Worm (Caenorhabditis elegans) whole organism, young adult: ENCODE results near the gene rps-25.

ENCODE experiments used
- B0019.2 ChIP-seq: fragments of 200-800 bp; sonication (Bioruptor generic); conservative IDR thresholded peaks from 2 replicates; pipeline ENCODE4 v1.3.6; 2022; ENCODE audit warnings: missing genetic modification reagents, missing genetic modification characterization, missing compliant biosample characterization
- C17E4.6 ChIP-seq: fragments of 200-800 bp; sonication (Bioruptor generic); IDR thresholded peaks from 2 replicates; pipeline ENCODE4 v1.3.6; 2022; ENCODE audit warnings: missing genetic modification reagents, missing genetic modification characterization, missing compliant biosample characterization
- F52B5.7 ChIP-seq: sonication (generic microtip); optimal IDR thresholded peaks from 2 replicates; lab custom pipeline; 2016; ENCODE audit warnings: mild to moderate bottlenecking, missing genetic modification characterization, missing compliant biosample characterization
- K12H6.12 ChIP-seq: fragments of 200-800 bp; sonication (Bioruptor generic); optimal IDR thresholded peaks from 2 replicates; lab custom pipeline; 2018; ENCODE audit warnings: mild to moderate bottlenecking, missing genetic modification characterization, missing compliant biosample characterization
- Y53F4B.3 ChIP-seq: fragments of 200-800 bp; sonication (Bioruptor generic); IDR thresholded peaks from 2 replicates; pipeline ENCODE4 v1.3.6; 2022; ENCODE audit warnings: missing genetic modification reagents, missing genetic modification characterization, missing compliant biosample characterization
- Y56A3A.18 ChIP-seq: fragments of 200-800 bp; sonication (Bioruptor generic); IDR thresholded peaks from 2 replicates; pipeline ENCODE4 v1.3.6; 2022; ENCODE audit warnings: missing genetic modification reagents, missing genetic modification characterization, missing compliant biosample characterization
- Y79H2A.3 ChIP-seq: fragments of 200-800 bp; sonication (Bioruptor generic); conservative IDR thresholded peaks from 2 replicates; pipeline ENCODE4 v1.3.6; 2022; ENCODE audit warnings: missing genetic modification reagents, missing genetic modification characterization, missing compliant biosample characterization
- attf-5 ChIP-seq: fragments of 200-800 bp; sonication (Bioruptor generic); optimal IDR thresholded peaks from 2 replicates; lab custom pipeline; 2018; ENCODE audit warnings: mild to moderate bottlenecking, missing genetic modification characterization, missing compliant biosample characterization
- bed-2 ChIP-seq: fragments of 200-800 bp; sonication (Bioruptor generic); IDR thresholded peaks from 2 replicates; pipeline ENCODE4 v1.3.6; 2022; ENCODE audit warnings: missing genetic modification reagents, missing genetic modification characterization, missing compliant biosample characterization
- ceh-27 ChIP-seq: fragments of 200-800 bp; sonication (Bioruptor generic); optimal IDR thresholded peaks from 2 replicates; lab custom pipeline; 2018; ENCODE audit warnings: mild to moderate bottlenecking, missing genetic modification characterization, moderate library complexity, missing compliant biosample characterization
- ceh-40 ChIP-seq: fragments of 200-800 bp; sonication (Bioruptor generic); IDR thresholded peaks from 2 replicates; pipeline ENCODE4 v1.3.6; 2022; ENCODE audit warnings: missing genetic modification characterization, missing compliant biosample characterization
- ceh-79 ChIP-seq: sonication (generic microtip); optimal IDR thresholded peaks from 2 replicates; lab custom pipeline; 2017; ENCODE audit warnings: mild to moderate bottlenecking, missing genetic modification characterization, missing compliant biosample characterization
- ceh-91 ChIP-seq: fragments of 200-800 bp; sonication (Bioruptor generic); IDR thresholded peaks from 2 replicates; pipeline ENCODE4 v1.3.6; 2022; ENCODE audit warnings: missing genetic modification reagents, missing genetic modification characterization, missing compliant biosample characterization
- egl-18 ChIP-seq: fragments of 200-800 bp; sonication (Bioruptor generic); IDR thresholded peaks from 2 replicates; pipeline ENCODE4 v1.3.6; 2022; ENCODE audit warnings: missing genetic modification reagents, missing genetic modification characterization, missing compliant biosample characterization
- gei-17 ChIP-seq: fragments of 200-800 bp; sonication (Bioruptor generic); optimal IDR thresholded peaks from 2 replicates; lab custom pipeline; 2018; ENCODE audit warnings: mild to moderate bottlenecking, missing genetic modification characterization, missing compliant biosample characterization
- him-1 ChIP-seq: sonication (generic microtip); optimal IDR thresholded peaks from 2 replicates; lab custom pipeline; 2016; ENCODE audit warnings: missing genotype, missing genetic modification reagents, missing genetic modification characterization, missing compliant biosample characterization
- hlh-12 ChIP-seq: sonication (generic microtip); optimal IDR thresholded peaks from 2 replicates; lab custom pipeline; 2016; ENCODE audit warnings: missing genetic modification characterization, missing compliant biosample characterization
- hmg-20 ChIP-seq: fragments of 200-800 bp; sonication (Bioruptor generic); IDR thresholded peaks from 2 replicates; pipeline ENCODE4 v1.3.6; 2022; ENCODE audit warnings: missing genetic modification reagents, missing genetic modification characterization, missing compliant biosample characterization
- hrde-1 ChIP-seq: sonication (generic microtip); optimal IDR thresholded peaks from 2 replicates; lab custom pipeline; 2016; ENCODE audit warnings: missing genetic modification characterization, mild to moderate bottlenecking, missing compliant biosample characterization, moderate library complexity, missing genotype, missing genetic modification reagents, borderline replicate concordance
- lag-1 ChIP-seq: fragments of 200-800 bp; sonication (Bioruptor generic); IDR thresholded peaks from 2 replicates; pipeline ENCODE4 v1.3.6; 2022; ENCODE audit warnings: missing genetic modification reagents, missing genetic modification characterization, missing compliant biosample characterization
- lin-40 ChIP-seq: sonication (generic microtip); optimal IDR thresholded peaks from 2 replicates; lab custom pipeline; 2016; ENCODE audit warnings: missing genetic modification characterization, mild to moderate bottlenecking, missing compliant biosample characterization, missing genotype, missing genetic modification reagents
- lir-1 ChIP-seq: fragments of 200-800 bp; sonication (Bioruptor generic); conservative IDR thresholded peaks from 2 replicates; pipeline ENCODE4 v1.3.6; 2022; ENCODE audit warnings: missing genetic modification reagents, missing genetic modification characterization, missing compliant biosample characterization
- lsy-27 ChIP-seq: sonication (generic microtip); optimal IDR thresholded peaks from 2 replicates; lab custom pipeline; 2017; ENCODE audit warnings: missing genetic modification characterization, mild to moderate bottlenecking, missing compliant biosample characterization, antibody characterized with exemption, missing genotype, borderline replicate concordance; ENCODE audit not compliant: insufficient read depth
- madf-10 ChIP-seq: sonication (generic microtip); optimal IDR thresholded peaks from 2 replicates; lab custom pipeline; 2016; ENCODE audit warnings: mild to moderate bottlenecking, missing genetic modification characterization, missing compliant biosample characterization
- mel-28 ChIP-seq: sonication (generic microtip); optimal IDR thresholded peaks from 2 replicates; lab custom pipeline; 2016; ENCODE audit warnings: borderline replicate concordance, mild to moderate bottlenecking, missing genetic modification characterization, missing compliant biosample characterization
- mxl-1 ChIP-seq: sonication (generic microtip); optimal IDR thresholded peaks from 2 replicates; lab custom pipeline; 2016; ENCODE audit warnings: missing genetic modification characterization, missing compliant biosample characterization
- nfya-2 ChIP-seq: fragments of 200-800 bp; sonication (Bioruptor generic); IDR thresholded peaks from 2 replicates; pipeline ENCODE4 v1.3.6; 2022; ENCODE audit warnings: missing genetic modification reagents, missing genetic modification characterization, missing compliant biosample characterization
- nfyb-1 ChIP-seq: fragments of 200-800 bp; sonication (Bioruptor generic); IDR thresholded peaks from 2 replicates; pipeline ENCODE4 v1.3.6; 2022; ENCODE audit warnings: missing genetic modification reagents, missing genetic modification characterization, missing compliant biosample characterization
- nhr-120 ChIP-seq: fragments of 200-800 bp; sonication (Bioruptor generic); IDR thresholded peaks from 2 replicates; pipeline ENCODE4 v1.3.6; 2022; ENCODE audit warnings: missing genetic modification characterization, missing compliant biosample characterization
- nhr-27 ChIP-seq: fragments of 200-800 bp; sonication (Bioruptor generic); optimal IDR thresholded peaks from 2 replicates; lab custom pipeline; 2018; ENCODE audit warnings: mild to moderate bottlenecking, missing genetic modification characterization, moderate library complexity, missing compliant biosample characterization
- nhr-90 ChIP-seq: sonication (generic microtip); optimal IDR thresholded peaks from 2 replicates; lab custom pipeline; 2016; ENCODE audit warnings: missing genotype, mild to moderate bottlenecking, missing genetic modification characterization, missing compliant biosample characterization
- rcor-1 ChIP-seq: fragments of 200-800 bp; sonication (Bioruptor generic); IDR thresholded peaks from 2 replicates; pipeline ENCODE4 v1.3.6; 2022; ENCODE audit warnings: missing genetic modification reagents, missing genetic modification characterization, missing compliant biosample characterization
- rec-8 ChIP-seq, 2 experiments: sonication (generic microtip); optimal IDR thresholded peaks; 2 replicates each; lab custom pipeline; 2016; ENCODE audit warnings: mild to moderate bottlenecking in 2 of 2, missing genetic modification characterization in 2 of 2, missing genetic modification reagents in 2 of 2, missing genotype in 2 of 2, missing biosample characterization in 1 of 2, missing compliant biosample characterization in 1 of 2, moderate library complexity in 1 of 2
- repo-1 ChIP-seq: sonication (generic microtip); optimal IDR thresholded peaks from 2 replicates; lab custom pipeline; 2017; ENCODE audit warnings: mild to moderate bottlenecking, missing genetic modification characterization, missing compliant biosample characterization
- snpc-1.1 ChIP-seq: sonication (generic microtip); optimal IDR thresholded peaks from 2 replicates; lab custom pipeline; 2017; ENCODE audit warnings: missing genetic modification characterization, mild to moderate bottlenecking, missing compliant biosample characterization, antibody characterized with exemption, moderate library complexity, missing genotype, missing genetic modification reagents; ENCODE audit not compliant: insufficient read depth
- snpc-3.4 ChIP-seq: sonication (generic microtip); optimal IDR thresholded peaks from 2 replicates; lab custom pipeline; 2017; ENCODE audit warnings: missing genetic modification characterization, mild to moderate bottlenecking, missing compliant biosample characterization, antibody characterized with exemption, moderate library complexity, missing genotype, missing genetic modification reagents
- snpc-4 ChIP-seq, 5 experiments: fragments of 150-350 bp in 1 of 5; sonication (generic microtip) in 4 of 5; optimal IDR thresholded peaks; 2 replicates each; lab custom pipeline; 2014 to 2018; ENCODE audit warnings: missing genetic modification characterization in 5 of 5, missing biosample characterization in 3 of 5, antibody characterized with exemption in 2 of 5, mild to moderate bottlenecking in 2 of 5, missing compliant biosample characterization in 2 of 5, missing genotype in 2 of 5, moderate library complexity in 2 of 5, missing genetic modification reagents in 1 of 5
- tbp1 ChIP-seq: fragments of 200-800 bp; sonication (Bioruptor generic); optimal IDR thresholded peaks from 2 replicates; lab custom pipeline; 2018; ENCODE audit warnings: mild to moderate bottlenecking, missing genetic modification characterization, missing compliant biosample characterization
- unc-130 ChIP-seq: sonication (generic microtip); optimal IDR thresholded peaks from 2 replicates; lab custom pipeline; 2016; ENCODE audit warnings: missing genetic modification reagents, missing genetic modification characterization, missing compliant biosample characterization
- ztf-18 ChIP-seq: sonication (generic microtip); optimal IDR thresholded peaks from 2 replicates; lab custom pipeline; 2016; ENCODE audit warnings: missing genotype, mild to moderate bottlenecking, missing genetic modification characterization, missing compliant biosample characterization
- ztf-22 ChIP-seq: fragments of 200-800 bp; sonication (Bioruptor generic); optimal IDR thresholded peaks from 2 replicates; lab custom pipeline; 2018; ENCODE audit warnings: mild to moderate bottlenecking, missing genetic modification characterization, moderate library complexity, missing compliant biosample characterization
- ztf-28 ChIP-seq: fragments of 200-800 bp; sonication (Bioruptor generic); IDR thresholded peaks from 2 replicates; pipeline ENCODE4 v1.3.6; 2022; ENCODE audit warnings: missing genetic modification reagents, missing genetic modification characterization, missing compliant biosample characterization

rps-25 gene

DNA sequence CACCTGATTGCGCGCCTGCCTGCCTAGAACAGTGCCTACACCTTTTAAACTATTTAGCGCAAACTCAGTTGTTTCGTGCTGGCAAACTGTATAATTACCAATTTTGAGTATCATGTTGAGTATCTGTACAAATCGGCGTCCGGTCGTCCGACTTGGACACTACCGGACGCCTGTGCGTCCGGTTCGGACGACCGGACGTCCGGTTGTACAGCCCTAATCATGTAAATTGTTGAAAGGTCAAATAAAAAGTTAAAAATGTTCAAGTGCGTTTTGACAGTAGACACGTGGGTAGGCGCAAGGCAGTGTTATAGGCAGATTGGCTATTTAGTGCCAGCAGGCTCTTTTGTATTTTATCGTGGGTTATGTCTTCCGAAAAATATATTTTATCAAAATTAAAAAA, 2.6 kb upstream of the rps-25 start:
- TF ChIP-seq nfyb-1 (no peak), hrde-1 (tag; lab: Kevin White, UChicago) (no peak), snpc-1.1 (tag; lab: Kevin White, UChicago) (peak; percentile 89), snpc-4 (GFP tag; optimal IDR thresholded peaks at IDR 0.05; lab: Kevin White, UChicago) (peak; percentile 87), snpc-4 (tag; optimal IDR thresholded peaks at IDR 0.05; lab: Kevin White, UChicago) (peak; percentile 81 to 98 (median 95)), snpc-3.4 (tag; lab: Kevin White, UChicago) (peak; percentile 79), K12H6.12 (tag; lab: Kevin White, UChicago) (no peak), tbp1 (GFP tag; lab: Kevin White, UChicago) (peak; percentile 36)
- TF ChIP-seq, all 124 proteins: peak for 4

DNA sequence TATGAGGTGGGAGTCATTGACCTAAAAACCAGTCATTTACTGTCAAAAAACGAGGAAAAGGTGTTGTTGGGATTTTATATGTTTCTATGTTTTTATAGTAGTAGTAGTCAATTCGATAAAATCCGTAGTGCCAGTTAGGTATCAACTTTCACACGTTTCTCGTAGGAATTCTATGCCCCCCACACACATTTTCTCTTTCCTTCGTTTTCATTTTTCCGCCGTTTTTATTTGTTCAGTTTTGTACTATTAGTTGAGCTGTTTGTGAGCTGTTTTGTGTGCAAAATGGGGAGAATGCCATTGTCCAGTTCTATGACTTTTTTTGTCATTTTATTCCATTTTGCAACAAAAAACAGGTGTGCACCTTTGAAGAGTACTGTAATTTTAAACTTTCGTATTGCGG, 1.3 kb upstream of the rps-25 start:
- no peak for TF ChIP-seq repo-1
- TF ChIP-seq attf-5 (GFP tag; lab: Kevin White, UChicago) = no peak
- no peak for TF ChIP-seq madf-10 (tag; lab: Kevin White, UChicago)
- no peak for TF ChIP-seq lag-1
- no peak for TF ChIP-seq hmg-20 (GFP tag; lab: Robert Waterston, UW)

DNA sequence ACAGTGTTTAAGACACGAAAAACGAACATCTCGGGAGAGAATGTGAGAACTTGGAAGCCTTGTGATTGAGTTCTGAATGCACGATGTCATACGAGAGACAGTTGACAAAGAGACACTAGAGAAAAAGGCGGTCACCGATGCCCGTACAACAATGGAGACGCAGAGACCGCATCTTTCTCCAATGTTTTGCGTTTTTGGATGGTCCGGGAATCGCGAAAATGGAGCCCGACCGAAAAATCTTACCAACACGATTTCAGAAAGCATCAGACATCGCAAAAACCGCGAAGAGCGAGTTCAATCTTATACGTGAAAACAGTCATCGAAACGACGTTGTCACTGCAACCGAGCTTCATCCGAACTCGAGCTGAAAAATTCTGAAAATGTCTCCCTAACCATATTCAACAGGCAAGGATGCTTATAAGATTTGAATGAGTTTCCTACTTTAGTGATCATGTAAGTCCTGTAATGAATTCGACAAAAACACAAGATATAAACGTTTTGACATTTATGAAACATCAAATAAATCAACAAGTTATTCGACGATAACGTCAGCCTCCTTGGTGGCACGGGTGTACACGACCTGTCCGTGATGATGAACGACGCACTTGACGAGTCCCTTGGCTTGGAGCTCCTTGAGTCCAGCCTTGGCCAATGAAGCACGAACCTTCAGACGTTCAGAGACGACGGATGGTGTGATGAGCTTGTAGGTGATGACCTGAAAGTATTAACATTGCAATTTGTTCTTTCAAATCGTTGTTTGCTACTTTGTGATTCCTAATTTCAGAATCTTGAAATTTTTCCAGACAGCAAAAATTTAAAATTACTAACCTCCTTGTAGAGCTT, 582 bp downstream of the rps-25 start, which contains the start of gene inx-7:
Gene inx-7, minus strand, starts transcription at position 37 of the 843 bp plus-strand sequence.
- peak; percentile 11 for TF ChIP-seq mxl-1 (tag; lab: Kevin White, UChicago)
- TF ChIP-seq attf-5 (GFP tag; lab: Kevin White, UChicago) = no peak
- TF ChIP-seq egl-18 = no peak
- peak; percentile 19 for TF ChIP-seq him-1 (tag; lab: Kevin White, UChicago)
- no peak for TF ChIP-seq F52B5.7
- TF ChIP-seq nfya-2 (GFP tag; lab: Robert Waterston, UW) = 0 out of 2 replicates have a peak, but pooled peaks have one; percentile 74
- no peak for TF ChIP-seq ztf-18 (tag; lab: Kevin White, UChicago)
- no peak for TF ChIP-seq nhr-27 (tag; lab: Kevin White, UChicago)
- TF ChIP-seq ceh-79 (tag; lab: Kevin White, UChicago) = peak; percentile 36
- TF ChIP-seq lin-40 (tag; lab: Kevin White, UChicago) = no peak
- no peak for TF ChIP-seq lsy-27 (tag; lab: Kevin White, UChicago)
- 0 out of 2 replicates have a peak, but pooled peaks have one; percentile 8 for TF ChIP-seq C17E4.6 (GFP tag; lab: Robert Waterston, UW)
- TF ChIP-seq Y79H2A.3 = no peak
- no peak for TF ChIP-seq hlh-12 (tag; lab: Kevin White, UChicago)
- 0 out of 2 replicates have a peak, but pooled peaks have one; percentile 13 for TF ChIP-seq ceh-40 (GFP tag; lab: Robert Waterston, UW)
- TF ChIP-seq ztf-22 = no peak
- peak; percentile 10 for TF ChIP-seq nhr-90 (tag; lab: Kevin White, UChicago)
- no peak for TF ChIP-seq lir-1 (GFP tag; lab: Robert Waterston, UW)
- TF ChIP-seq ceh-27 (GFP tag; lab: Kevin White, UChicago) = no peak
- TF ChIP-seq ztf-28 (GFP tag; lab: Robert Waterston, UW) = no peak
- TF ChIP-seq ceh-91 (GFP tag; lab: Robert Waterston, UW) = no peak
- no peak for TF ChIP-seq gei-17 (GFP tag; lab: Kevin White, UChicago)
- TF ChIP-seq mel-28 (tag; lab: Kevin White, UChicago) = no peak
- TF ChIP-seq Y53F4B.3 (GFP tag; lab: Robert Waterston, UW) = no peak
- peak; percentile 48 for TF ChIP-seq unc-130 (GFP tag; lab: Kevin White, UChicago)
- TF ChIP-seq Y56A3A.18 = peak; percentile 22; the same call in 1 of the 2 replicates
- no peak for TF ChIP-seq B0019.2 (GFP tag; lab: Robert Waterston, UW)
- TF ChIP-seq nhr-120 = 0 out of 2 replicates have a peak, but pooled peaks have one; percentile 61
- TF ChIP-seq bed-2 (GFP tag; lab: Robert Waterston, UW) = no peak
- TF ChIP-seq rcor-1 = peak; percentile 83
- TF ChIP-seq snpc-1.1 (tag; lab: Kevin White, UChicago) = peak; percentile 51
- TF ChIP-seq rec-8 (tag; optimal IDR thresholded peaks at IDR 0.05; lab: Kevin White, UChicago) = peak in 1 of 2 experiments; percentile 52
